Fruit fly (Drosophila melanogaster): ENCODE results near the gene Osi4.
A peak's percentile ranks its signal among the peaks of the same experiment; 100 is the strongest.

The Osi4 gene

DNA sequence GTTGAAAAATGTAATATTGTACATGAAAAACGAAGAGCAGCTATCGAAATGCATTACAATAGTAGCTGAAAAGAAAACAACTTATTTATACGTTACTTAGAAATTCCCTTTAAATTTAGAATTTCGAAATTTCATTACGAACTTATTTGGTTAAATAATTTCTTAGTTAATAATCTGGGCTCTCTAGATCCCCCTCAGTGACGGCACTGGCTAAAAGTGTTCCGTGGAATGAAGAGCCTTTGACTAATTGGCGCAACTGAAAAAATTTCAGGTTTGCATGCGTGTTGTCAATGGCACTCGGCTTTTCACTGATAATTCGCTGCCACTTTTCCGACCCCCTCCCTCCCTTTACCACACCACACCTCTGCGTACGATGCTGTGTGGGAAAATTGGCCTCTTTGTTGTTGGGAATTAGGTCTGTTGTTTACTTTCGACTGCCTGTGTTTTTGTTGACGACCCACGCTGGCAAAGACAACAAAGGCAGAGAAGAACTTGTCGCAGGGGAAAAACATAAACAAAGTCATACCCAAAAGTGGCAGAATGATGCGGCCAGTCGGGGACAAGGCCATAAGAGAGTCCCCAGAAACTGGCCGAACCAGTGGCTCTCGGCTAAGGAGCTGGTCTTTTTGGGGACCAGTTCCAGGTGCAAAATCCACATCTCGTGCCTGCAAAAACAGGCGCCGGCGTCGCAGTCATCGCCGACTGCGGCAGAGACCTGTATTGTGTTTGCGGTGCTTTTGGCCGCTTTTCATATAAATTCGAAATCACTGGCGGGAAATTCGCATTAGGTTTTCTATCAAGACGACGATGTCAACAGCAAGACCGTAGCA, 6.3 kb downstream of the Osi4 start, which contains the start of gene Osi3 (continued):
- TF ChIP-seq CG12219 (GFP tag; optimal IDR thresholded peaks at IDR 0.05), result no peak
- TF ChIP-seq NfI (GFP tag; optimal IDR thresholded peaks at IDR 0.05), result no peak
- TF ChIP-seq CG6854 (GFP tag; optimal IDR thresholded peaks at IDR 0.05), result no peak
- TF ChIP-seq sens (GFP tag), result peak; percentile 53
- no peak for TF ChIP-seq CG10959 (GFP tag; IDR thresholded peaks at IDR 0.05)
- no peak for TF ChIP-seq peb (GFP tag; IDR thresholded peaks at IDR 0.05)
- no peak for TF ChIP-seq CG3726 (GFP tag; IDR thresholded peaks at IDR 0.05)
- TF ChIP-seq gfzf (GFP tag; optimal IDR thresholded peaks at IDR 0.05), result no peak
- 0 out of 3 replicates have a peak, but pooled peaks have one; percentile 14 for TF ChIP-seq ken (GFP tag; IDR thresholded peaks at IDR 0.05)
- TF ChIP-seq CG12391 (tag; optimal IDR thresholded peaks at IDR 0.05), result no peak
- TF ChIP-seq vvl (GFP tag; IDR thresholded peaks at IDR 0.05), result no peak
- no peak for TF ChIP-seq Ada2b (GFP tag; IDR thresholded peaks at IDR 0.05)
- TF ChIP-seq Dp (GFP tag; optimal IDR thresholded peaks at IDR 0.05), result no peak
- TF ChIP-seq CG10147 (GFP tag; optimal IDR thresholded peaks at IDR 0.05), result no peak
- no peak for TF ChIP-seq CG10462 (GFP tag; optimal IDR thresholded peaks at IDR 0.05)
- TF ChIP-seq CG32767 (GFP tag; IDR thresholded peaks at IDR 0.05), result no peak
- TF ChIP-seq Dad (GFP tag; optimal IDR thresholded peaks at IDR 0.05), result no peak
- TF ChIP-seq CG33213 (GFP tag; optimal IDR thresholded peaks at IDR 0.05), result no peak
- TF ChIP-seq croc (GFP tag; conservative IDR thresholded peaks at IDR 0.05), result no peak
- no peak for TF ChIP-seq CG11398 (GFP tag; optimal IDR thresholded peaks at IDR 0.05)
- no peak for TF ChIP-seq CG7839 (tag; optimal IDR thresholded peaks at IDR 0.05)
- TF ChIP-seq ash1 (GFP tag; optimal IDR thresholded peaks at IDR 0.05), result no peak
- TF ChIP-seq CG14667 (GFP tag; IDR thresholded peaks at IDR 0.05), result no peak
- peak; percentile 12 for TF ChIP-seq HLHmδ (GFP tag; optimal IDR thresholded peaks at IDR 0.05)
- no peak for TF ChIP-seq MESR4 (GFP tag; optimal IDR thresholded peaks at IDR 0.05)
- TF ChIP-seq CG6791 (GFP tag; IDR thresholded peaks at IDR 0.05; ENCODE audit: partially characterized antibody), result no peak
- no peak for TF ChIP-seq CG32532 (GFP tag; IDR thresholded peaks at IDR 0.05)
- no peak for TF ChIP-seq CG8089 (GFP tag; optimal IDR thresholded peaks at IDR 0.05)
- no peak for TF ChIP-seq CG13624 (GFP tag; optimal IDR thresholded peaks at IDR 0.05)
- no peak for TF ChIP-seq dan (GFP tag; IDR thresholded peaks at IDR 0.05)
- no peak for TF ChIP-seq p53 (GFP tag; optimal IDR thresholded peaks at IDR 0.05)
- no peak for TF ChIP-seq Myb (GFP tag; optimal IDR thresholded peaks at IDR 0.05)
- TF ChIP-seq grn (GFP tag; optimal IDR thresholded peaks at IDR 0.05), result no peak
- TF ChIP-seq unpg (GFP tag; optimal IDR thresholded peaks at IDR 0.05), result no peak
- no peak for TF ChIP-seq CG16815 (GFP tag; optimal IDR thresholded peaks at IDR 0.05)
- TF ChIP-seq unc-4 (GFP tag; IDR thresholded peaks at IDR 0.05; ENCODE audit: partially characterized antibody), result no peak
- no peak for TF ChIP-seq CG12942 (GFP tag; optimal IDR thresholded peaks at IDR 0.05)
- 0 out of 3 replicates have a peak, but pooled peaks have one; percentile 48 for TF ChIP-seq sr (GFP tag; IDR thresholded peaks at IDR 0.05)
- TF ChIP-seq klu (GFP tag; IDR thresholded peaks at IDR 0.05), result no peak
- no peak for TF ChIP-seq amos (GFP tag; IDR thresholded peaks at IDR 0.05; ENCODE audit: partially characterized antibody)
- TF ChIP-seq CG9437 (GFP tag; optimal IDR thresholded peaks at IDR 0.05), result no peak
- no peak for TF ChIP-seq CG14441 (GFP tag; IDR thresholded peaks at IDR 0.05)
- TF ChIP-seq schlank (tag; optimal IDR thresholded peaks at IDR 0.05), result no peak
- no peak for TF ChIP-seq CG15011 (GFP tag; optimal IDR thresholded peaks at IDR 0.05)
- no peak for TF ChIP-seq CG10366 (GFP tag; IDR thresholded peaks at IDR 0.05)
- TF ChIP-seq HLH3B (GFP tag; IDR thresholded peaks at IDR 0.05), result no peak
- 0 out of 2 replicates have a peak, but pooled peaks have one; percentile 14 for TF ChIP-seq Adf1 (GFP tag; IDR thresholded peaks at IDR 0.05)
- no peak for TF ChIP-seq seq (GFP tag; IDR thresholded peaks at IDR 0.05)
- no peak for TF ChIP-seq ase (GFP tag; IDR thresholded peaks at IDR 0.05)
- no peak for TF ChIP-seq Dfd (GFP tag; optimal IDR thresholded peaks at IDR 0.05)
- TF ChIP-seq Taf1 (GFP tag; IDR thresholded peaks at IDR 0.05), result no peak

Data from whole organism, embryonic.